Fruit fly (Drosophila melanogaster): ENCODE results near the gene CG14042.

DNA sequence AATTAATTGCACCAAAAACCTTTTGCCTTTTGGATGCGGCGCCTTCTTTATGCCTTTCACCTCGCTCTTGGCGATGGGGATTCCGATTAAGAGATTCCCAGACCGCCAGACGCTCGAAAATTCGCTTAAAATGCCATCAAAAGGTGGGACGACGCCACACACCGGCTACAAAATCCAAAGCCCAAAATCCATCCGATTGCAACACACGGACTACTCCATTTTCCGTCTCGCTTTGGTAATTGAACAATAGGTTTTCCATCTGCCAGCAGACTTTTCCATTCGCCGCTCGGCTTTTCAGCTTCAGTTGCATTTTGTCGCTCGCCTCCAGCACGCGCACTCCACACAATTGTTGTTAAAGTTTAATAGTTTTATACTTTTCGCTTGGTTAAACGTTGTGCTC lies 23.0 kb downstream of the CG14042 start, which contains the start of gene qtc:
- TF ChIP-seq CTCF (optimal IDR thresholded peaks at IDR 0.05) (no peak), CG8478 (optimal IDR thresholded peaks at IDR 0.05) (no peak)

Measured in S2 (cell line).